Fruit fly (Drosophila melanogaster) whole organism, adult: ENCODE measurements around the gene sff.
A peak's percentile ranks its signal among the peaks of the same experiment; 100 is the strongest.

Source experiments
- CG11617 ChIP-seq: fragments of 200-800 bp; sonication (Bioruptor generic); optimal IDR thresholded peaks from 2 replicates; lab custom pipeline; 2017; ENCODE audit warnings: mild to moderate bottlenecking, missing biosample characterization, missing genetic modification reagents, missing genetic modification characterization
- CG12768 ChIP-seq: fragments of 200-800 bp; sonication (Bioruptor generic); optimal IDR thresholded peaks from 2 replicates; lab custom pipeline; 2017; ENCODE audit warnings: missing biosample characterization, missing genetic modification characterization, mild to moderate bottlenecking, moderate library complexity, missing genetic modification reagents
- CG14711 ChIP-seq: fragments of 200-800 bp; sonication (Bioruptor generic); optimal IDR thresholded peaks from 2 replicates; lab custom pipeline; 2018; ENCODE audit warnings: missing biosample characterization, mild to moderate bottlenecking, missing genetic modification characterization, moderate library complexity
- CG1620 ChIP-seq: fragments of 200-800 bp; sonication (Bioruptor generic); optimal IDR thresholded peaks from 2 replicates; lab custom pipeline; 2016; ENCODE audit warnings: missing biosample characterization, missing genetic modification characterization
- CG33017 ChIP-seq: fragments of 200-800 bp; sonication (Bioruptor generic); optimal IDR thresholded peaks from 2 replicates; lab custom pipeline; 2018; ENCODE audit warnings: missing biosample characterization, mild to moderate bottlenecking, missing genetic modification characterization, moderate library complexity
- CG5204 ChIP-seq: fragments of 200-800 bp; sonication (Bioruptor generic); optimal IDR thresholded peaks from 2 replicates; lab custom pipeline; 2016; ENCODE audit warnings: missing biosample characterization, missing genetic modification characterization
- CG7045 ChIP-seq: fragments of 200-800 bp; sonication (Bioruptor generic); optimal IDR thresholded peaks from 2 replicates; lab custom pipeline; 2017; ENCODE audit warnings: missing biosample characterization, mild to moderate bottlenecking, missing genetic modification characterization
- CG7101 ChIP-seq: fragments of 200-800 bp; sonication (Bioruptor generic); optimal IDR thresholded peaks from 2 replicates; lab custom pipeline; 2018; ENCODE audit warnings: missing biosample characterization, mild to moderate bottlenecking, missing genetic modification characterization, moderate library complexity
- Clk ChIP-seq: fragments of 200-800 bp; sonication (Bioruptor generic); optimal IDR thresholded peaks from 2 replicates; lab custom pipeline; 2017; ENCODE audit warnings: missing biosample characterization, missing genetic modification characterization
- Crg-1 ChIP-seq: fragments of 200-800 bp; sonication (Bioruptor generic); optimal IDR thresholded peaks from 2 replicates; lab custom pipeline; 2016; ENCODE audit warnings: missing biosample characterization, missing genetic modification characterization
- Hr96 ChIP-seq: fragments of 200-800 bp; sonication (Bioruptor generic); optimal IDR thresholded peaks from 2 replicates; lab custom pipeline; 2016; ENCODE audit warnings: missing biosample characterization, missing genetic modification characterization
- Mnt ChIP-seq: fragments of 200-800 bp; sonication (Bioruptor generic); optimal IDR thresholded peaks from 2 replicates; lab custom pipeline; 2016; ENCODE audit warnings: missing biosample characterization, mild to moderate bottlenecking, missing genetic modification characterization
- cic ChIP-seq: fragments of 200-800 bp; sonication (Bioruptor generic); optimal IDR thresholded peaks from 2 replicates; lab custom pipeline; 2017; ENCODE audit warnings: missing biosample characterization, mild to moderate bottlenecking, missing genetic modification characterization, moderate library complexity
- cnc ChIP-seq, 2 experiments: fragments of >200 bp; optimal IDR thresholded peaks; 2 replicates each; lab custom pipeline; 2017
- kay ChIP-seq: fragments of 200-800 bp; sonication (Bioruptor generic); peaks from one replicate; lab custom pipeline; 2016; ENCODE audit warnings: missing biosample characterization, missing genetic modification characterization, borderline replicate concordance
- ovo ChIP-seq: fragments of 200-800 bp; sonication (Bioruptor generic); optimal IDR thresholded peaks from 2 replicates; lab custom pipeline; 2016; ENCODE audit warnings: missing biosample characterization, missing genetic modification characterization
- pad ChIP-seq: fragments of 200-800 bp; sonication (Bioruptor generic); optimal IDR thresholded peaks from 3 replicates; lab custom pipeline; 2017; ENCODE audit warnings: missing biosample characterization, missing genetic modification characterization, mild to moderate bottlenecking, moderate library complexity, missing genetic modification reagents
- tj ChIP-seq: fragments of 200-800 bp; sonication (Bioruptor generic); optimal IDR thresholded peaks from 3 replicates; lab custom pipeline; 2017; ENCODE audit warnings: missing biosample characterization, mild to moderate bottlenecking, missing genetic modification characterization, moderate library complexity
- toe ChIP-seq: fragments of 200-800 bp; sonication (Bioruptor generic); optimal IDR thresholded peaks from 2 replicates; lab custom pipeline; 2016; ENCODE audit warnings: missing biosample characterization, missing genetic modification characterization

The sff gene

DNA sequence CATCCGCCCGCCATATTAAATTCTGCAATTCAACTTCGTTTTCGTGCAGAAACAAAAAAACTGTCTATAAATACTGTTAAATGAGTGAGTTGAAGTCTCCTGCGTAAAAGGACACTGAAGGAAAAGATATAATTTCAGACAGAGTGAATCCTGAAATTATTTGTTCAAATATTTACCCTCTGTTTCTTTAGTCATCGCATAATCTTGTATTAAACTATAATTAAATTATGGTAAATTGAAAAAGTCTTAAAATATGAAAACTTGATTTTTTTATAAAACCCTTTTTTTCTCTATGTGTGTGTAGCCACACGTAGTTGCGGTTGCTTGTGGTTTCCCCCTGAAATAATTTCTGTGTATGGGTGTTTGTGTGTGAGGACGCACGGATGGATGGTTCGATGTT is 1.3 kb downstream of the sff start:
- TF ChIP-seq CG11617 (no peak), CG7045 (GFP tag; lab: Kevin White, UChicago) (no peak), toe (GFP tag; lab: Kevin White, UChicago) (no peak), Hr96 (GFP tag; lab: Kevin White, UChicago) (no peak), CG7101 (tag; lab: Kevin White, UChicago) (no peak), cnc (optimal IDR thresholded peaks at IDR 0.05; lab: Kevin White, UChicago) (no peak), kay (GFP tag; lab: Kevin White, UChicago) (no peak)

DNA sequence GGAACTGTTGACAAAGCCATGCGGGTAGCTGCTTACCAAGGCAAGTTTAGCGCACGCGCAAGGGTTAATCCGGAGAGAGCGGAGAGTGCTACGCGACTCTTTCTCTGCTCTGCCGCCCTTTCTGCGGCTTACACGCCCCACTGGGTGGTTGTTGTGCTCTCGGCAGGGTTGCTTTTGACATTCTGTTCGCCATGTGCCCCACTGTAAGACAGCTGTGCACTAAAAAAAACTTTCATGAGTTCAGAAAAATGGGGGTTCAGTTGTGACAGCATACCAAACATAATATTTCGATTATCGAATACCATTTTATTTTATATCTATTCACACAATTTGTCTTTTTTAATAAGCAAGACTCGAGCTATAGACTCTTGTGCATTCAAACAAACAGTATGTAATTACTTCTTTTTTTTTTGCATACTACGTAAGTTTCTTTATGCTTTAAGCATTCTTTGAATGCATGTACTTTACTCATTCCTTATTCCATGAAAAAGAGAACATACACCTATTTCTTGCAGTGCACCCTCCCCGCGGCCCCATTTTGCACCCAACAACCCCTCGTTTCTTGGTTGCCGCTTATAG is 3.5 kb downstream of the sff start:
- TF ChIP-seq pad (peak; percentile 2), toe (GFP tag; lab: Kevin White, UChicago) (peak; percentile 53), CG5204 (GFP tag; lab: Kevin White, UChicago) (peak; percentile 59), CG7045 (GFP tag; lab: Kevin White, UChicago) (peak; percentile 63), Hr96 (GFP tag; lab: Kevin White, UChicago) (peak; percentile 19), cnc (optimal IDR thresholded peaks at IDR 0.05; lab: Kevin White, UChicago) (no peak), Clk (GFP tag; lab: Kevin White, UChicago) (peak; percentile 7), CG11617 (peak; percentile 49), CG12768 (GFP tag; lab: Kevin White, UChicago) (peak; percentile 66), CG7101 (tag; lab: Kevin White, UChicago) (no peak), CG33017 (peak; percentile 26), ovo (GFP tag; lab: Kevin White, UChicago) (no peak)

DNA sequence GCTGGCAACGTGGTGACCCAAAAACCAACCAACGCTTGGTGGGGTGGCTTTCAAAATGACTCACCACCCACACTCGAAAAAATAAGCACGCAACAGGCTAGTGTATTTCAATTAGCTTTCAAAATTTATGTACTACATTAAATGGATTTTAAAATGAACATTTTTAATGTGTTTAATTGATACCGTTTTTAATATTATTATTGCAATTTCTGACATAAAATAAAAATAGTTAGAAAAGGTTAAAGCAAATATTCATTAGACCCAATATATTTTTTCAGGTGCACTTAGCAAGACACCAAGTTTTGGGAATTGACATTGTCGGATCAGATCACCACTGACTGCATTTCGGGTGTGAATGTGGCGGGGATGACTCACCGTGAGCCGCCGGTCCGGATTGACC is 18.4 kb downstream of the sff start:
- TF ChIP-seq Crg-1 (GFP tag; lab: Kevin White, UChicago) (no peak), pad (no peak), ovo (GFP tag; lab: Kevin White, UChicago) (no peak), CG1620 (GFP tag; lab: Kevin White, UChicago) (no peak), cic (no peak), Mnt (GFP tag; lab: Kevin White, UChicago) (no peak)

DNA sequence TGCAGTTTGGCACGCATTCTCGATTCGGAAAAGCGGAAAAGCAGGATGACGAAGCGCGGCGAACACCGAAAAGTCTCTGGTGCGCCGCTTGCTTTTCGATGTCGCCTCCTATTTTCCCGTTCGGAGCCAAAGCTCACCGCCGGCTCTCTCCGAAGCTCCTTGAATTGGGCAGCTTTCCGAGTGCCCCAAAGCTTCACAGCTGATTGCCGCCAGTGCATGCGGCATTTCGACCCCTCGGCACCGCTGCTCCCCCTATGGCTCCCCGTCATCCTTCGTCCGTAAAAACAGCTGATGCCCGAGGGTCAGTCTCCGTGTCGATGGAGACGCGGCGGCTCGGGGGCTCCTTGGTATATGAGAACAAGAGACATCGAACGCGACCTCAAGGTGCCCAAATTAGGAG is 25.7 kb downstream of the sff start, which contains the start of gene pHCl-1:
TSS of gene pHCl-1 (minus strand) at position 78 of the 400 bp plus-strand sequence.
- TF ChIP-seq CG14711 (tag; lab: Kevin White, UChicago) (no peak), Mnt (GFP tag; lab: Kevin White, UChicago) (no peak), CG12768 (GFP tag; lab: Kevin White, UChicago) (no peak), toe (GFP tag; lab: Kevin White, UChicago) (no peak), CG5204 (GFP tag; lab: Kevin White, UChicago) (no peak), CG11617 (no peak), pad (no peak), tj (no peak), CG33017 (no peak), CG1620 (GFP tag; lab: Kevin White, UChicago) (no peak), cic (no peak)

DNA sequence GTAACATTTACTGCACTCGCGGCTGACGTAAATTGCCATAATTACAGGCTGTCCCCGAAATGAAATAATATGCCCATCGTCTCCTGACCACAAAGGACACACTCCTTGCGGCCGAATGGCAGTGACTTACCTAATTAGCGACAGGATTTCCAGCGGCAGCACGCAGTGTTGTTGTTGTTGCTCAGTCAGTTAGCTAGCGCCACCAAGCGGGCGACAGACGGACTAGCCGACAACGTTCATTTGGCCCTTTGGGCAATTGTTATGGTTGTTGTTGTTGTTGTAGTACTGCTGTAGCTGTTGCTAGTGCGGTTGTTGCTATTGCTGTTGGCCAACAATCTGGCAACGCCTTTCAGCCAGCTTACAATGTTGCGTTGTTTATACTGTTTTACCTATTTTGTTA is 31.2 kb downstream of the sff start:
- TF ChIP-seq kay (GFP tag; lab: Kevin White, UChicago) (no peak), CG11617 (no peak), Hr96 (GFP tag; lab: Kevin White, UChicago) (no peak), CG1620 (GFP tag; lab: Kevin White, UChicago) (no peak), CG12768 (GFP tag; lab: Kevin White, UChicago) (no peak)

DNA sequence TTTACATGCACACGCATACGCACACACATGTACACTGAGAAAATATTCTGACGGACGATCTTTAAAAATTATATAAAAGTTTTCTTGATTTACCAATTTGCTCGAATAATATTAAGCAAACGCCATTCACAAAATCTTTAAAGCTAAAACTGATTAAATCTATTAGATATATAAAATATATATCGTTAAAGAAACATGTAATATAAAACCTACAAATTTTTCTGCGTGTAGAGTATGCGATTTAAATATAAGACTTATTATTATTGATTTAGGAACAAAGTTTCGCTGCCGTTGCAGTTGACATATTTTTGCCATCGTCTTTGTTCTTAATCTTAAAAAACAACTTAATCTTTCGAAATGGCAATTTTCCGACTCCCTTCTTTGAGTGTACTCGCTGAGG is 47.1 kb downstream of the sff start:
- TF ChIP-seq tj (no peak), toe (GFP tag; lab: Kevin White, UChicago) (no peak)

DNA sequence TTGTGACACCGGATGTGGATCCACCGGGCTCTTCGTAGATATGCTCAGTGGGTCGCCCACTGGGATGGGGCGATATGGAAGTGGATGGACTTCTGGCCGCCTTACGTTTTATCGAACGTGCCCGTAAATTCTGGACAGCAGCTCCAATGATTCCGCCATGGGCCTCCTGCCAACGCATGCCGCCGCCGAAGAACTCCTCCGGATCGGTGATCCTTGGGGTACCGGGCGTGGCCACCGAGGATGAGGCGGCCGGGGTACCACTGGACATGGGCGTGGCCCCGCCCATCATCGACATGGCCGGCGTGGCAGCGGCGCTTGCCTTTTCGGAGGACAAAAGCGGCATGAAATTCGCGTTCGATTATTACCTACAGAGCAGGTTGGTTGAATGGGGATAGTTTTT is 68.6 kb downstream of the sff start:
- TF ChIP-seq cic (no peak), CG33017 (no peak), CG11617 (no peak)
